Fruit fly (Drosophila melanogaster) whole organism, embryonic: Measurements from ENCODE around the gene CG12016.

Experiments
- Aef1 ChIP-seq: fragments of 200-800 bp; sonication (Bioruptor generic); IDR thresholded peaks from 3 replicates; pipeline ENCODE4 v1.3.6; 2022; ENCODE audit warnings: missing biosample characterization, missing genetic modification characterization
- CG12942 ChIP-seq: fragments of 200-800 bp; sonication (Bioruptor generic); optimal IDR thresholded peaks from 3 replicates; lab custom pipeline; 2016; ENCODE audit warnings: missing biosample characterization, missing genetic modification characterization
- CG15601 ChIP-seq: fragments of 200-800 bp; sonication (Bioruptor generic); optimal IDR thresholded peaks from 3 replicates; lab custom pipeline; 2019; ENCODE audit warnings: missing biosample characterization, mild to moderate bottlenecking, missing genetic modification characterization, moderate library complexity
- CG42726 ChIP-seq: fragments of 200-800 bp; sonication (Bioruptor generic); IDR thresholded peaks from 2 replicates; pipeline ENCODE4 v1.3.6; 2022; ENCODE audit warnings: missing biosample characterization, missing genetic modification characterization; ENCODE audit not compliant: partially characterized antibody
- CG5180 ChIP-seq: fragments of 200-800 bp; sonication (Bioruptor generic); optimal IDR thresholded peaks from 3 replicates; lab custom pipeline; 2017; ENCODE audit warnings: missing biosample characterization, missing genetic modification characterization, mild to moderate bottlenecking, moderate library complexity, missing genetic modification reagents
- D ChIP-seq, 2 experiments: fragments of 200-800 bp in 1 of 2; fragments of >200 bp in 1 of 2; sonication (Bioruptor generic) in 1 of 2; optimal IDR thresholded peaks; 2 replicates in 1 of 2; 3 replicates in 1 of 2; lab custom pipeline; 2017; ENCODE audit warnings: mild to moderate bottlenecking in 1 of 2, missing biosample characterization in 1 of 2, missing genetic modification characterization in 1 of 2, missing genetic modification reagents in 1 of 2
- Mad ChIP-seq: fragments of 200-800 bp; sonication (Bioruptor generic); optimal IDR thresholded peaks from 2 replicates; lab custom pipeline; 2016; ENCODE audit warnings: missing biosample characterization, missing genetic modification characterization
- Spps ChIP-seq: fragments of 200-800 bp; sonication (Bioruptor generic); optimal IDR thresholded peaks from 2 replicates; lab custom pipeline; 2018; ENCODE audit warnings: missing biosample characterization, mild to moderate bottlenecking, missing genetic modification characterization
- ind ChIP-seq: fragments of 200-800 bp; sonication (Bioruptor generic); optimal IDR thresholded peaks from 3 replicates; lab custom pipeline; 2016; ENCODE audit warnings: missing biosample characterization, missing genetic modification characterization
- maf-S ChIP-seq: fragments of 200-800 bp; sonication (Bioruptor generic); optimal IDR thresholded peaks from 2 replicates; lab custom pipeline; 2016; ENCODE audit warnings: missing biosample characterization, missing genetic modification characterization
- stwl ChIP-seq: fragments of 200-800 bp; sonication (Bioruptor generic); optimal IDR thresholded peaks from 3 replicates; lab custom pipeline; 2018; ENCODE audit warnings: missing biosample characterization, mild to moderate bottlenecking, missing genetic modification characterization, moderate library complexity

DNA sequence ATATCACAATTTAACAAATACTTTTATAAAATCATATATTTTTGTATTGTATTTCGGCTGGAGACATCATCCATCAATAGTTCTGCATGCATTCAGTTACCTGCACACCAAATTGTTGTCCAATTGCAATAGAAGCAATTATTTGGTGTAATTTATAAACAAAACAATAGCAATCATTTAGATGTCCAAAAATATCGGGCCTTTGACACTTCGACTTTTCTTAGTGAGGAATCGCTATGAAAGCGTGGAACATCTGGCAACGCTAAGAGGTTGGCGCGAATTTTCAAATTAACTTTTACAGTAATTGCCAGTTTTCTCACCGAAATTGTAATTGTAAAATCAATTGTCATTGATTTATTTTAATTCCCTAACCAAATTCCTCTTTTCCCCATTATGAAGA, 15.4 kb downstream of the CG12016 start, which contains the start of gene CG14969:
- TF ChIP-seq maf-S (GFP tag; lab: Kevin White, UChicago), result no peak
- TF ChIP-seq CG12942 (GFP tag; lab: Kevin White, UChicago), result no peak
- TF ChIP-seq ind (GFP tag; lab: Kevin White, UChicago), result no peak
- TF ChIP-seq Spps, result no peak
- TF ChIP-seq Aef1 (GFP tag; lab: Robert Waterston, UW), result no peak
- TF ChIP-seq stwl (tag; lab: Kevin White, UChicago), result peak; percentile 50
- TF ChIP-seq D (optimal IDR thresholded peaks at IDR 0.05; lab: Kevin White, UChicago), result no peak
- no peak for TF ChIP-seq D (GFP tag; optimal IDR thresholded peaks at IDR 0.05; lab: Kevin White, UChicago)
- TF ChIP-seq Mad, result no peak
- TF ChIP-seq CG15601, result no peak
- TF ChIP-seq CG42726, result no peak
- TF ChIP-seq CG5180, result no peak
